Worm (Caenorhabditis elegans): ENCODE measurements around the gene Y42H9AR.2.

Y42H9AR.2 gene

DNA sequence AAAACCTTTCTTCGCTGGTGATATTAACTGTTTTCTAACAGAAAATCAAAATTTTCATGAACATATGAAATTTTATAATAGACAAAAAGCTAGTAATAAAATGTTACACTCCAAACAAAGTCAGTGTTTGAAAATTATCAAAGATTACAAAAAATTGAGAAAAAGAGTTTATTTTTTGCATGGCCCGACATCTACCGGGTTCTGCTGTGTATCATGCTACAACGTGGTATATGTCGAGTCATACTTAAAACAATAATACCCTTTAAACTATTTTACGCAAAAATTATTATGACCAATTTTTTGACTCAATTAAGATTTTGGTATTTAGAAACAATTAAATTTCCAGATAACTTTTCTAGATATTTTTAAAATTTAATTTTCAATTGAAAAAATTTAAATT, 24.2 kb upstream of the Y42H9AR.2 start:
- TF ChIP-seq snpc-4 (tag; optimal IDR thresholded peaks at IDR 0.05) (peak; percentile 37), peb-1 (tag; optimal IDR thresholded peaks at IDR 0.05) (no peak)

DNA sequence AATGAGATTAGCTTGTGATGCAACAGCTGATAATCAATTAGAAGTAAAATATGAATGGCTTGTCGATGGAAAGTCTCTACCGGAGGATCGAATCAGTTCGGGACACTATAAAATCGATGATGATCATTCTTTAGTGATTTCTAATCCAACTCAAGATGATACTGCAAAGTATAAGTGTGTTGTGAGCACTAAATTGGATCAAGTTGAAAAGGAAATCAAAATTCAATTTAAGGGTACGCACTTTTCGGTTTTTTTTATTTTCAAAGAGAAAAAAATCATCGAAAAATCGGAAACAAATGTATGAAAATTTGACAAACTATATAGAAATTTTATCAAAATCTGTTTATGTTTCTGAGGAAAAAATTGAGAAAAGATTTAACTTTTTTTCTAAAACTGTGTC, 23.2 kb upstream of the Y42H9AR.2 start:
- TF ChIP-seq blmp-1 (tag; optimal IDR thresholded peaks at IDR 0.05; ENCODE audit: insufficient read depth): no peak
- no peak for TF ChIP-seq lsy-2 (tag; optimal IDR thresholded peaks at IDR 0.05)
- no peak for TF ChIP-seq snpc-4 (tag; optimal IDR thresholded peaks at IDR 0.05)
- no peak for TF ChIP-seq nhr-77 (tag; optimal IDR thresholded peaks at IDR 0.05)
- no peak for TF ChIP-seq nhr-25 (tag; optimal IDR thresholded peaks at IDR 0.05)
- TF ChIP-seq unc-39 (tag; optimal IDR thresholded peaks at IDR 0.05): no peak
- no peak for TF ChIP-seq F13H6.1 (tag; optimal IDR thresholded peaks at IDR 0.05)
- TF ChIP-seq mab-5 (tag; optimal IDR thresholded peaks at IDR 0.05): no peak
- no peak for TF ChIP-seq nhr-10 (tag; optimal IDR thresholded peaks at IDR 0.05)
- TF ChIP-seq ceh-82 (tag; optimal IDR thresholded peaks at IDR 0.05): no peak
- TF ChIP-seq fos-1 (tag; optimal IDR thresholded peaks at IDR 0.05): no peak
- TF ChIP-seq nhr-23 (tag; optimal IDR thresholded peaks at IDR 0.05): no peak
- no peak for TF ChIP-seq unc-62 (GFP tag; optimal IDR thresholded peaks at IDR 0.05)
- no peak for TF ChIP-seq zag-1 (tag; optimal IDR thresholded peaks at IDR 0.05)
- TF ChIP-seq lin-13 (GFP tag; optimal IDR thresholded peaks at IDR 0.05): no peak

DNA sequence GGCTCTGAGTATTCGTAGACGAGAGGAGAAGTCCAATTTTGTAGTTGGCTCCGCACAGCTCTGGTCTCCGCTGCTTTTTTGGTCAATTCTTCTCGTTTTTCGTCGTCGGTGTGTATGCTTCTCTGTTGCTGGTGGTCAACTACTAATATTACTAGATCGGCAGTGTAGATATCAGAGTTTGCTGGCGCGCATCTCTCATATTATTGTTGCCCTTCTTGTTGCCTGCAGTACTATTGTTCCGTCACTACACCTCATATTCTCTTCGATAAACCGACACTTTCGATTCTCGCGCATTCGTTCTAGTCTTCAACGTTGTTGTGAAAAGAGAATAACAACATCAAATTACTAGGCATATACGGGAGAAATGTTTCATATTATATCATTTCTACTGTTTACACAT, 19.5 kb upstream of the Y42H9AR.2 start:
- TF ChIP-seq ztf-4 (tag; optimal IDR thresholded peaks at IDR 0.05): no peak
- no peak for TF ChIP-seq nhr-12 (tag; optimal IDR thresholded peaks at IDR 0.05)
- no peak for TF ChIP-seq fos-1 (tag; optimal IDR thresholded peaks at IDR 0.05)
- no peak for TF ChIP-seq F13H6.1 (tag; optimal IDR thresholded peaks at IDR 0.05)
- TF ChIP-seq dmd-4 (tag; optimal IDR thresholded peaks at IDR 0.05): no peak
- TF ChIP-seq alr-1 (tag; optimal IDR thresholded peaks at IDR 0.05): no peak
- no peak for TF ChIP-seq nhr-129 (tag; optimal IDR thresholded peaks at IDR 0.05)
- TF ChIP-seq nhr-237 (tag; optimal IDR thresholded peaks at IDR 0.05): no peak

- TF ChIP-seq mdl-1 (tag; optimal IDR thresholded peaks at IDR 0.05): no peak
- no peak for TF ChIP-seq unc-62 (GFP tag; optimal IDR thresholded peaks at IDR 0.05)
- TF ChIP-seq unc-55 (GFP tag; optimal IDR thresholded peaks at IDR 0.05): no peak
- no peak for TF ChIP-seq elt-1 (tag; optimal IDR thresholded peaks at IDR 0.05)
- no peak for TF ChIP-seq nhr-12 (tag; optimal IDR thresholded peaks at IDR 0.05)
- TF ChIP-seq lin-11 (tag; optimal IDR thresholded peaks at IDR 0.05): no peak
- TF ChIP-seq nhr-129 (tag; optimal IDR thresholded peaks at IDR 0.05): no peak
These were observed 18.9 kb upstream of the Y42H9AR.2 start for ce11 chrIV:8080782-8081181.

- TF ChIP-seq fos-1 (tag; optimal IDR thresholded peaks at IDR 0.05) (peak; percentile 0), mbf-1 (tag; optimal IDR thresholded peaks at IDR 0.05) (no peak)
These were observed 13.1 kb upstream of the Y42H9AR.2 start, which contains the start of gene nsy-7 for ce11 chrIV:8086552-8086951. TSS of gene nsy-7 (minus strand) at chrIV:8086652.

ce11 chrIV:8091539-8091938, 8.2 kb upstream of the Y42H9AR.2 start:
- TF ChIP-seq ceh-16 (tag; optimal IDR thresholded peaks at IDR 0.05) (no peak), mbf-1 (tag; optimal IDR thresholded peaks at IDR 0.05) (no peak), ztf-4 (tag; optimal IDR thresholded peaks at IDR 0.05) (no peak), nhr-23 (tag; optimal IDR thresholded peaks at IDR 0.05) (no peak), ztf-11 (tag; optimal IDR thresholded peaks at IDR 0.05) (no peak), gmeb-1 (tag; optimal IDR thresholded peaks at IDR 0.05) (no peak), nhr-10 (tag; optimal IDR thresholded peaks at IDR 0.05) (no peak), ztf-1 (GFP tag; conservative IDR thresholded peaks at IDR 0.05) (no peak), ZK546.5 (tag; optimal IDR thresholded peaks at IDR 0.05) (no peak), mdl-1 (tag; optimal IDR thresholded peaks at IDR 0.05) (no peak), nhr-6 (tag; optimal IDR thresholded peaks at IDR 0.05) (no peak), sma-3 (GFP tag; optimal IDR thresholded peaks at IDR 0.05) (no peak), Y55F3AM.14 (GFP tag; optimal IDR thresholded peaks at IDR 0.05) (no peak)

Data from whole organism, L2 larva.